Worm (Caenorhabditis elegans) whole organism, L4 larva: ENCODE results near the gene Y110A2AL.4.

Experiments used
- F37D6.2 ChIP-seq: sonication (generic microtip); optimal IDR thresholded peaks from 2 replicates; lab custom pipeline; 2016; ENCODE audit warnings: mild to moderate bottlenecking, missing genetic modification characterization, missing compliant biosample characterization
- F49E8.2 ChIP-seq: sonication (generic microtip); optimal IDR thresholded peaks from 2 replicates; lab custom pipeline; 2016; ENCODE audit warnings: missing compliant biosample characterization, mild to moderate bottlenecking, missing genetic modification characterization, borderline replicate concordance
- T20F7.1 ChIP-seq: fragments of 200-800 bp; sonication (Bioruptor generic); optimal IDR thresholded peaks from 2 replicates; lab custom pipeline; 2018; ENCODE audit warnings: mild to moderate bottlenecking, missing genetic modification characterization, missing compliant biosample characterization
- T26A8.4 ChIP-seq: fragments of 200-800 bp; sonication (Bioruptor generic); IDR thresholded peaks from 2 replicates; pipeline ENCODE4 v1.3.6; 2022; ENCODE audit warnings: missing genetic modification characterization, missing compliant biosample characterization
- Y105C5A.15 ChIP-seq: fragments of 200-800 bp; sonication (Bioruptor generic); IDR thresholded peaks from 2 replicates; pipeline ENCODE4 v1.3.6; 2022; ENCODE audit warnings: missing genetic modification characterization, missing compliant biosample characterization
- Y48G9A.11 ChIP-seq: fragments of 200-800 bp; sonication (Bioruptor generic); IDR thresholded peaks from 2 replicates; pipeline ENCODE4 v1.3.6; 2022; ENCODE audit warnings: missing genetic modification reagents, missing genetic modification characterization, missing compliant biosample characterization
- aha-1 ChIP-seq: fragments of 150-350 bp; peaks from one replicate; lab custom pipeline; 2014; ENCODE audit warnings: missing biosample characterization, missing genetic modification characterization
- aly-2 ChIP-seq: sonication (generic microtip); optimal IDR thresholded peaks from 2 replicates; lab custom pipeline; 2018; ENCODE audit warnings: missing biosample characterization, missing genetic modification characterization
- arid-1 ChIP-seq: fragments of 200-800 bp; sonication (Bioruptor generic); conservative IDR thresholded peaks from 2 replicates; pipeline ENCODE4 v1.3.6; 2022; ENCODE audit warnings: missing genetic modification reagents, missing genetic modification characterization, missing compliant biosample characterization
- attf-4 ChIP-seq: sonication (generic microtip); optimal IDR thresholded peaks from 3 replicates; lab custom pipeline; 2017; ENCODE audit warnings: missing biosample characterization, missing genetic modification characterization
- ces-1 ChIP-seq: fragments of 150-350 bp; sonication (generic microtip); optimal IDR thresholded peaks from 4 replicates; lab custom pipeline; 2014; ENCODE audit warnings: missing biosample characterization, missing genetic modification reagents, missing genetic modification characterization
- cey-2 ChIP-seq: sonication (generic microtip); optimal IDR thresholded peaks from 3 replicates; lab custom pipeline; 2017; ENCODE audit warnings: missing genetic modification characterization, mild to moderate bottlenecking, missing compliant biosample characterization, antibody characterized with exemption, borderline replicate concordance; ENCODE audit not compliant: insufficient read depth
- ctbp-1 ChIP-seq: fragments of 200-800 bp; sonication (Bioruptor generic); IDR thresholded peaks from 2 replicates; pipeline ENCODE4 v1.3.6; 2022; ENCODE audit warnings: missing genetic modification reagents, missing genetic modification characterization, missing compliant biosample characterization
- daf-12 ChIP-seq: fragments of 150-350 bp; optimal IDR thresholded peaks from 2 replicates; lab custom pipeline; 2014; ENCODE audit warnings: missing biosample characterization, missing genetic modification reagents, missing genetic modification characterization
- daf-16 ChIP-seq, 3 experiments: sonication (generic microtip); optimal IDR thresholded peaks; 2 replicates each; lab custom pipeline; 2016 to 2017; ENCODE audit warnings: missing genetic modification characterization in 3 of 3, missing genetic modification reagents in 3 of 3, mild to moderate bottlenecking in 2 of 3, missing compliant biosample characterization in 2 of 3, missing biosample characterization in 1 of 3, moderate library complexity in 1 of 3
- daf-8 ChIP-seq: fragments of 200-800 bp; sonication (Bioruptor generic); IDR thresholded peaks from 2 replicates; pipeline ENCODE4 v1.3.6; 2022; ENCODE audit warnings: missing genetic modification characterization, missing compliant biosample characterization
- dmd-6 ChIP-seq: fragments of 200-800 bp; sonication (Bioruptor generic); IDR thresholded peaks from 2 replicates; pipeline ENCODE4 v1.3.6; 2022; ENCODE audit warnings: missing genetic modification reagents, missing genetic modification characterization, missing compliant biosample characterization
- dmd-9 ChIP-seq: fragments of 200-800 bp; sonication (Bioruptor generic); IDR thresholded peaks from 2 replicates; pipeline ENCODE4 v1.3.6; 2022; ENCODE audit warnings: missing genetic modification reagents, missing genetic modification characterization, missing compliant biosample characterization
- egl-43 ChIP-seq: fragments of 200-800 bp; sonication (Bioruptor generic); IDR thresholded peaks from 2 replicates; pipeline ENCODE4 v1.3.6; 2022; ENCODE audit warnings: missing genetic modification reagents, missing genetic modification characterization, missing compliant biosample characterization
- fkh-10 ChIP-seq: fragments of 150-350 bp; optimal IDR thresholded peaks from 2 replicates; lab custom pipeline; 2014; ENCODE audit warnings: missing biosample characterization, missing genetic modification reagents, missing genetic modification characterization
- gei-8 ChIP-seq: fragments of 200-800 bp; sonication (Bioruptor generic); optimal IDR thresholded peaks from 2 replicates; lab custom pipeline; 2018; ENCODE audit warnings: mild to moderate bottlenecking, missing genetic modification characterization, missing compliant biosample characterization
- hlh-11 ChIP-seq: fragments of 200-800 bp; sonication (Bioruptor generic); optimal IDR thresholded peaks from 2 replicates; lab custom pipeline; 2018; ENCODE audit warnings: mild to moderate bottlenecking, missing genetic modification characterization, missing compliant biosample characterization
- hlh-30 ChIP-seq: sonication (generic microtip); optimal IDR thresholded peaks from 2 replicates; lab custom pipeline; 2017; ENCODE audit warnings: antibody characterized with exemption, mild to moderate bottlenecking, missing genetic modification characterization, missing compliant biosample characterization; ENCODE audit not compliant: insufficient read depth
- jun-1 ChIP-seq: fragments of 150-350 bp; optimal IDR thresholded peaks from 2 replicates; lab custom pipeline; 2014; ENCODE audit warnings: missing biosample characterization, missing genetic modification reagents, missing genetic modification characterization
- lim-7 ChIP-seq: fragments of 200-800 bp; sonication (Bioruptor generic); IDR thresholded peaks from 2 replicates; pipeline ENCODE4 v1.3.6; 2022; ENCODE audit warnings: missing genetic modification characterization, missing compliant biosample characterization
- lin-1 ChIP-seq: fragments of 200-800 bp; sonication (Bioruptor generic); IDR thresholded peaks from 2 replicates; pipeline ENCODE4 v1.3.6; 2022; ENCODE audit warnings: missing genetic modification reagents, missing genetic modification characterization, missing compliant biosample characterization
- lin-13 ChIP-seq: fragments of 150-350 bp; optimal IDR thresholded peaks from 2 replicates; lab custom pipeline; 2014; ENCODE audit warnings: missing biosample characterization, missing genetic modification reagents, missing genetic modification characterization
- lin-38 ChIP-seq: fragments of 200-800 bp; sonication (Bioruptor generic); IDR thresholded peaks from 2 replicates; pipeline ENCODE4 v1.3.6; 2022; ENCODE audit warnings: missing genetic modification reagents, missing genetic modification characterization, missing compliant biosample characterization
- lir-3 ChIP-seq: sonication (generic microtip); optimal IDR thresholded peaks from 2 replicates; lab custom pipeline; 2016; ENCODE audit warnings: mild to moderate bottlenecking, missing genetic modification characterization, missing compliant biosample characterization
- madf-9 ChIP-seq: fragments of 200-800 bp; sonication (Bioruptor generic); conservative IDR thresholded peaks from 2 replicates; pipeline ENCODE4 v1.3.6; 2022; ENCODE audit warnings: missing genetic modification reagents, missing genetic modification characterization, missing compliant biosample characterization
- nhr-28 ChIP-seq: fragments of 150-350 bp; optimal IDR thresholded peaks from 2 replicates; lab custom pipeline; 2014; ENCODE audit warnings: missing biosample characterization, missing genetic modification characterization
- nhr-42 ChIP-seq: fragments of 200-800 bp; sonication (Bioruptor generic); IDR thresholded peaks from 2 replicates; pipeline ENCODE4 v1.3.6; 2022; ENCODE audit warnings: missing genetic modification characterization, missing compliant biosample characterization
- nhr-6 ChIP-seq: fragments of 150-350 bp; optimal IDR thresholded peaks from 2 replicates; lab custom pipeline; 2014; ENCODE audit warnings: missing biosample characterization, missing genetic modification characterization
- nhr-76 ChIP-seq: fragments of 150-350 bp; optimal IDR thresholded peaks from 2 replicates; lab custom pipeline; 2014; ENCODE audit warnings: missing biosample characterization, missing genetic modification characterization
- nhr-77 ChIP-seq: fragments of 150-350 bp; optimal IDR thresholded peaks from 2 replicates; lab custom pipeline; 2014; ENCODE audit warnings: missing biosample characterization, missing genetic modification characterization
- rbr-2 ChIP-seq: sonication (generic microtip); optimal IDR thresholded peaks from 2 replicates; lab custom pipeline; 2016; ENCODE audit warnings: missing genotype, missing genetic modification characterization, missing compliant biosample characterization
- set-16 ChIP-seq: fragments of 200-800 bp; sonication (Bioruptor generic); IDR thresholded peaks from 2 replicates; pipeline ENCODE4 v1.3.6; 2022; ENCODE audit warnings: missing genetic modification reagents, missing genetic modification characterization, missing compliant biosample characterization
- skn-1 ChIP-seq: fragments of 150-350 bp; optimal IDR thresholded peaks from 2 replicates; lab custom pipeline; 2014; ENCODE audit warnings: missing biosample characterization, missing genetic modification characterization
- snpc-1.2 ChIP-seq: fragments of 200-800 bp; sonication (Bioruptor generic); IDR thresholded peaks from 2 replicates; pipeline ENCODE4 v1.3.6; 2022; ENCODE audit warnings: missing genetic modification reagents, missing genetic modification characterization, missing compliant biosample characterization
- tra-1 ChIP-seq: fragments of 200-800 bp; sonication (Bioruptor generic); IDR thresholded peaks from 2 replicates; pipeline ENCODE4 v1.3.6; 2022; ENCODE audit warnings: missing genetic modification reagents, missing genetic modification characterization, missing compliant biosample characterization
- unc-130 ChIP-seq: sonication (generic microtip); optimal IDR thresholded peaks from 2 replicates; lab custom pipeline; 2016; ENCODE audit warnings: missing genetic modification reagents, missing genetic modification characterization, missing compliant biosample characterization
- unc-39 ChIP-seq: sonication (generic microtip); optimal IDR thresholded peaks from 2 replicates; lab custom pipeline; 2017; ENCODE audit warnings: missing biosample characterization, missing genetic modification characterization
- vab-7 ChIP-seq: fragments of 200-800 bp; sonication (Bioruptor generic); IDR thresholded peaks from 2 replicates; pipeline ENCODE4 v1.3.6; 2022; ENCODE audit warnings: missing genetic modification reagents, missing genetic modification characterization, missing compliant biosample characterization
- zfp-2 ChIP-seq: sonication (generic microtip); optimal IDR thresholded peaks from 2 replicates; lab custom pipeline; 2016; ENCODE audit warnings: mild to moderate bottlenecking, missing genetic modification characterization, missing compliant biosample characterization
- zip-2 ChIP-seq: fragments of 150-350 bp; optimal IDR thresholded peaks from 2 replicates; lab custom pipeline; 2014; ENCODE audit warnings: missing biosample characterization, missing genetic modification characterization
- ztf-11 ChIP-seq: fragments of 150-350 bp; optimal IDR thresholded peaks from 2 replicates; lab custom pipeline; 2014; ENCODE audit warnings: missing biosample characterization, missing genetic modification characterization

Y110A2AL.4 gene

DNA sequence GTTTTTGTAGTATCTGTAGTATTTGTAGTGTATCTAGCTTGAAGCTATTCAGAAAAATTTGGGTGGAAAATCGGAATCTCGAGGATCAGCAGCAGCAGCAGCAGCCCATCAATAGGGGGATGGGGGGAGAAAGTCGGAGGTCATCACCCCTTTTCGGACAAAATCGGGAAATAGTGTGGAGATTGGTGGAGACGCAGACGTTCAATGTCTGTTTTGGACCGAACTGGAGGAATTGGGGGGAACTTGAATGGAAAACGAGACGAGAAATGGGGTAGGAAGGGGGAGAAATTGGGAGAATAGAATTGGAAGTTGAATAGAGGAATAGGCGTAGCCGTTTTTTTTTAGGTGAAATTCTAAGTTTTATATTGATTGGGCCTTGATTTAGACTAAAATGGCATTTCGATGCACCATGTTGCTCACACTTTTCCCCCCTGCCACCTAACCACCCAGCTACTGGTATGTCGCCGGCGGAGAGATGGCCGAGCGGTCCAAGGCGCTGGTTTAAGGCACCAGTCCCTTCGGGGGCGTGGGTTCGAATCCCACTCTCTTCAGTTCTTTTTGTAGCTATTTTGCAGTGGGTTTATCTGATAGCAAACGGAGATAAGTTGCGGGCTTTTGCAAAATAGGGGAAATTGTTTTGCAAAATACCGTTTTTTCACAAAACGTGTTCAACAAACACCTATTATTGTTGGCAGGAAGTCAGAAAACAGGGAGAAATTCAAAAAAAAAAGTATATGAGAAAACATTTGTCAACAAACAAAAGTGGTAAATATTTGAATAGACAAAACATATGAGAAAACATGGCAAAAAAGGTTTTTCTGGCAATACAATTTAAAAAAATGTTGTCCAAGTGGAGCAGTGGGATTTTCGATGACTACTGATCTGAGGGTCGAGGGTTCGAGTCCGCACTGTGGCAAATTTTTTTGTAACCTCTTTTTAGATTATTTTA lies 21.0 kb downstream of the Y110A2AL.4 start (continued):
- TF ChIP-seq vab-7 (GFP tag; lab: Robert Waterston, UW) (peak; percentile 65), aly-2 (tag; lab: Kevin White, UChicago) (no peak), unc-130 (GFP tag; lab: Kevin White, UChicago) (no peak), madf-9 (0 out of 2 replicates have a peak, but pooled peaks have one; percentile 4), arid-1 (GFP tag; lab: Robert Waterston, UW) (peak; percentile 67), lin-38 (GFP tag; lab: Robert Waterston, UW) (peak; percentile 66), skn-1 (tag; lab: Kevin White, UChicago) (no peak), jun-1 (tag; lab: Kevin White, UChicago) (no peak), gei-8 (GFP tag; lab: Kevin White, UChicago) (peak; percentile 31), T20F7.1 (GFP tag; lab: Kevin White, UChicago) (no peak), lim-7 (GFP tag; lab: Robert Waterston, UW) (peak; percentile 83), unc-39 (no peak), dmd-6 (GFP tag; lab: Robert Waterston, UW) (peak; percentile 31), cey-2 (tag; lab: Kevin White, UChicago) (no peak), fkh-10 (GFP tag; lab: Kevin White, UChicago) (no peak), attf-4 (tag; lab: Kevin White, UChicago) (no peak), Y48G9A.11 (no peak)

DNA sequence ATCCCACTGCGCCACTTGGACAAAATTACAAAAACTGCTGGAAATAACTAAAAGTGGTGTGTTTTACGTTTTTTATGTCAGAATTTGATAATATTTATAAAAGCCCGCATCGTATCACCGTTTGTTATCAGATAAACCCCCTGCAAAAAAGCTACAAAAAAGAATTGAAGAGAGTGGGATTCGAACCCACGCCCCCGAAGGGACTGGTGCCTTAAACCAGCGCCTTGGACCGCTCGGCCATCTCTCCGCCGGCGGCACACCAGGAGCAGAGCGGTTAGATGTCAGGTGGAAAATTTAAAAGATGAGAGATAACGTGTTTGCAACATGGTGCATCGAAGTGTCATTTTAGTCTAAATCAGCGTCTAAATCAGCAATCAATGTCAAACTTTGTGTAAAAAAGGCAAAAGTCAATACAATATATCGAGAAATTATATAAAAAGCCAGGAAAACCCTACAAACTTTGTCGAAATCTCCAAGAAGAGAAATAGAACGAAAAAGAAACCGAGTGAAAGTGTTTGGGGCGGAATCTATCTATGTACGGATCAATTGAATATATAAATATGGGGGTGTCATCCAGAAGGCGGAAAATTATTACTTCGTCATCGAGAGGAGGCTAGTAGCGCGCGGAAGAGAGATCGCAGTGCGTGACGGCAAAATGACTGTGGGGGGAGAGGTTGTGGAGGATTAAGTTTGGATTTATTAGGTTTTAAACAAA lies 22.4 kb downstream of the Y110A2AL.4 start:
- TF ChIP-seq nhr-28 (tag; lab: Kevin White, UChicago) (peak; percentile 9), lin-38 (GFP tag; lab: Robert Waterston, UW) (peak; percentile 67), zip-2 (tag; lab: Kevin White, UChicago) (no peak), rbr-2 (tag; lab: Kevin White, UChicago) (peak; percentile 3), F37D6.2 (tag; lab: Kevin White, UChicago) (no peak), nhr-42 (GFP tag; lab: Robert Waterston, UW) (0 out of 2 replicates have a peak, but pooled peaks have one; percentile 50), nhr-77 (tag; lab: Kevin White, UChicago) (no peak), daf-8 (no peak), hlh-30 (no peak), snpc-1.2 (peak; percentile 30; the same call in 1 of the 2 replicates), hlh-11 (tag; lab: Kevin White, UChicago) (peak; percentile 14), nhr-76 (no peak), T26A8.4 (GFP tag; lab: Robert Waterston, UW) (no peak), zfp-2 (tag; lab: Kevin White, UChicago) (no peak), set-16 (peak; percentile 71), ztf-11 (tag; lab: Kevin White, UChicago) (no peak), Y105C5A.15 (GFP tag; lab: Robert Waterston, UW) (peak; percentile 30; the same call in 1 of the 2 replicates), ces-1 (GFP tag; lab: Kevin White, UChicago) (no peak), ctbp-1 (GFP tag; lab: Robert Waterston, UW) (0 out of 2 replicates have a peak, but pooled peaks have one; percentile 23), daf-12 (tag; lab: Kevin White, UChicago) (no peak), F49E8.2 (tag; lab: Kevin White, UChicago) (no peak), nhr-6 (tag; lab: Kevin White, UChicago) (no peak), lir-3 (tag; lab: Kevin White, UChicago) (no peak), aha-1 (tag; lab: Kevin White, UChicago) (peak; percentile 95), lin-1 (peak; percentile 38; the same call in 1 of the 2 replicates), lin-13 (GFP tag; lab: Kevin White, UChicago) (peak; percentile 65), dmd-9 (GFP tag; lab: Robert Waterston, UW) (no peak), skn-1 (tag; lab: Kevin White, UChicago) (no peak), tra-1 (GFP tag; lab: Robert Waterston, UW) (peak; percentile 60; the same call in 1 of the 2 replicates), egl-43 (GFP tag; lab: Robert Waterston, UW) (peak; percentile 85), daf-16 (GFP tag; optimal IDR thresholded peaks at IDR 0.05; lab: Kevin White, UChicago) (peak in 1 of 2 experiments; percentile 23), daf-16 (tag; optimal IDR thresholded peaks at IDR 0.05; lab: Kevin White, UChicago) (no peak), unc-39 (no peak), unc-130 (GFP tag; lab: Kevin White, UChicago) (no peak)
